Worm (Caenorhabditis elegans): ENCODE results near the gene F54B3.2.

- TF ChIP-seq W03F9.2 (tag; optimal IDR thresholded peaks at IDR 0.05) = no peak
- no peak for TF ChIP-seq him-1 (tag; optimal IDR thresholded peaks at IDR 0.05)
These were observed 8.7 kb downstream of the F54B3.2 start for ce11 chrII:10261261-10261660.

Data from whole organism, L4/young adult.